Fruit fly (Drosophila melanogaster) whole organism, wandering third instar larva: ENCODE measurements around the gene unc-13.

Source experiments
- Abd-B ChIP-seq: fragments of >200 bp; optimal IDR thresholded peaks from 2 replicates; lab custom pipeline; 2017; ENCODE audit warnings: missing biosample characterization, missing genetic modification characterization
- CrebA ChIP-seq: fragments of 200-800 bp; sonication (Bioruptor generic); optimal IDR thresholded peaks from 2 replicates; lab custom pipeline; 2016; ENCODE audit warnings: missing biosample characterization, mild to moderate bottlenecking, missing genetic modification characterization, borderline replicate concordance
- Dif ChIP-seq: fragments of 200-275, 200-300 bp; sonication (Bioruptor generic); optimal IDR thresholded peaks from 2 replicates; lab custom pipeline; 2018; ENCODE audit warnings: missing biosample characterization, missing genetic modification characterization; ENCODE audit not compliant: partially characterized antibody
- GATAd ChIP-seq: sonication (Bioruptor generic); optimal IDR thresholded peaks from 2 replicates; lab custom pipeline; 2016; ENCODE audit warnings: missing biosample characterization, missing genetic modification characterization
- Hnf4 ChIP-seq: fragments of 200-800 bp; sonication (Bioruptor generic); optimal IDR thresholded peaks from 2 replicates; lab custom pipeline; 2016; ENCODE audit warnings: missing biosample characterization, mild to moderate bottlenecking, missing genetic modification characterization
- Hr78 ChIP-seq: fragments of >200 bp; optimal IDR thresholded peaks from 2 replicates; lab custom pipeline; 2017; ENCODE audit warnings: missing biosample characterization, missing genetic modification characterization
- Hr83 ChIP-seq: fragments of 200-300 bp; sonication (Bioruptor generic); optimal IDR thresholded peaks from 2 replicates; lab custom pipeline; 2016; ENCODE audit warnings: missing biosample characterization, mild to moderate bottlenecking, missing genetic modification characterization, moderate library complexity; ENCODE audit not compliant: poor library complexity, severe bottlenecking
- Mio ChIP-seq: sonication (Bioruptor generic); optimal IDR thresholded peaks from 2 replicates; lab custom pipeline; 2016; ENCODE audit warnings: missing biosample characterization, missing genetic modification characterization
- Myc ChIP-seq: fragments of >200 bp; optimal IDR thresholded peaks from 2 replicates; lab custom pipeline; 2017
- N ChIP-seq: fragments of >200 bp; optimal IDR thresholded peaks from 2 replicates; lab custom pipeline; 2018; ENCODE audit warnings: missing biosample characterization, missing external identifiers, missing genetic modification characterization
- Rel ChIP-seq, 2 experiments: fragments of 200-800 bp; sonication (Bioruptor generic) in 1 of 2; optimal IDR thresholded peaks; 2 replicates in 1 of 2; 3 replicates in 1 of 2; lab custom pipeline; 2016 to 2019; ENCODE audit warnings: mild to moderate bottlenecking in 2 of 2, missing biosample characterization in 2 of 2, missing genetic modification characterization in 2 of 2, moderate library complexity in 1 of 2
- Sp1 ChIP-seq: fragments of 200-800 bp; sonication (Bioruptor generic); optimal IDR thresholded peaks from 3 replicates; lab custom pipeline; 2019; ENCODE audit warnings: missing biosample characterization, mild to moderate bottlenecking, missing genetic modification characterization, moderate library complexity
- Vsx2 ChIP-seq: fragments of 200-300, 225-300 bp; sonication (Bioruptor generic); optimal IDR thresholded peaks from 2 replicates; lab custom pipeline; 2018; ENCODE audit warnings: missing biosample characterization, missing genetic modification characterization; ENCODE audit not compliant: partially characterized antibody
- brk ChIP-seq: fragments of 200-800 bp; sonication (Bioruptor generic); optimal IDR thresholded peaks from 2 replicates; lab custom pipeline; 2016; ENCODE audit warnings: missing biosample characterization, mild to moderate bottlenecking, missing genetic modification characterization
- dl ChIP-seq, 2 experiments: fragments of 175-275, 200-275 bp in 1 of 2; fragments of 200-275 bp in 1 of 2; sonication (Bioruptor generic); optimal IDR thresholded peaks; lab custom pipeline; 2018; ENCODE audit warnings: mild to moderate bottlenecking in 2 of 2, missing biosample characterization in 2 of 2, missing genetic modification characterization in 2 of 2, moderate library complexity in 2 of 2; ENCODE audit not compliant: partially characterized antibody in 2 of 2, insufficient read depth in 1 of 2
- dsf ChIP-seq: sonication (Bioruptor generic); optimal IDR thresholded peaks from 2 replicates; lab custom pipeline; 2016; ENCODE audit warnings: missing biosample characterization, missing genetic modification characterization, borderline replicate concordance
- ey ChIP-seq: fragments of 200-800 bp; sonication (Bioruptor generic); optimal IDR thresholded peaks from 2 replicates; lab custom pipeline; 2016; ENCODE audit warnings: missing biosample characterization, missing genetic modification characterization
- foxo ChIP-seq, 2 experiments: fragments of 200-800 bp; sonication (Bioruptor generic); optimal IDR thresholded peaks; 2 replicates in 1 of 2; 3 replicates in 1 of 2; lab custom pipeline; 2016 to 2017; ENCODE audit warnings: missing biosample characterization in 2 of 2, missing genetic modification characterization in 2 of 2
- jim ChIP-seq: fragments of 175-275, 200-325 bp; sonication (Bioruptor generic); optimal IDR thresholded peaks from 2 replicates; lab custom pipeline; 2016; ENCODE audit warnings: missing biosample characterization, mild to moderate bottlenecking, missing genetic modification characterization
- lola ChIP-seq: fragments of >200 bp; optimal IDR thresholded peaks from 2 replicates; lab custom pipeline; 2017; ENCODE audit warnings: missing biosample characterization, missing genetic modification characterization
- psq ChIP-seq: fragments of 200-800 bp; sonication (Bioruptor generic); optimal IDR thresholded peaks from 3 replicates; lab custom pipeline; 2017; ENCODE audit warnings: missing biosample characterization, mild to moderate bottlenecking, missing genetic modification characterization, moderate library complexity
- sage ChIP-seq: fragments of 200-800 bp; sonication (Bioruptor generic); optimal IDR thresholded peaks from 2 replicates; lab custom pipeline; 2016; ENCODE audit warnings: missing biosample characterization, mild to moderate bottlenecking, missing genetic modification characterization
- tai ChIP-seq: sonication (Bioruptor generic); optimal IDR thresholded peaks from 2 replicates; lab custom pipeline; 2016; ENCODE audit warnings: missing biosample characterization, missing genetic modification characterization
- usp ChIP-seq: fragments of >200 bp; optimal IDR thresholded peaks from 2 replicates; lab custom pipeline; 2017; ENCODE audit warnings: missing biosample characterization, missing genetic modification characterization

Gene unc-13

DNA sequence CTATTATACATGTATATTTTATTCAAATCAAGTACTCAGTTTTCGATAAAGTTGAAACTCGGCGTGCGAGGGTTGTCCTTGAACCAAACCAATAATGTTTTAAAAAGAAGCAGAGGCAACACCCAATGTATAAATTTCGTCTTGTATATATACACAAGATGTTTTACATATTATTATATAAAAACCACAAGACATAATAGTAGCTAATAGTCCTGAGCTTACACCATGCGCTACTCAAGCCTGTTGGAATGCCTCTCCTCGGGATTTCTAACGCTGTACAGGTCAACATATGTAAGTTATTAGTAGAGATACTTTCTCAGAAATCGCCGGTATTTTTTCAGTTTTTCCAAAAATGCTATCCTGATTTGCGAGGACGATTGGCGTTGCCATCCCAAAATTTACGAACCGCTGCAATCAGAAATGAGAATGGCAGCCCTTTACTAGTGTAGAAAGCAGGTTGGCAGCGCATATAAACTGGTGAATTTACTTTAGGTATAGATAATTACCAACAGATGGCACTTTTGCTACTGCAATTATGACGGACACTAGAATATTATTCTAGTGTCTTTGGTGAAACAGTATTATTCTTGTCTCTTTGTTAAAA lies 76.5 kb downstream of the unc-13 start:
- TF ChIP-seq lola, result no peak
- no peak for TF ChIP-seq Hnf4 (GFP tag; lab: Kevin White, UChicago)
- no peak for TF ChIP-seq foxo (GFP tag; optimal IDR thresholded peaks at IDR 0.05; lab: Kevin White, UChicago)
- TF ChIP-seq usp (GFP tag; lab: Kevin White, UChicago), result no peak
- TF ChIP-seq GATAd, result no peak
- no peak for TF ChIP-seq dl (GFP tag; optimal IDR thresholded peaks at IDR 0.05; lab: Kevin White, UChicago; ENCODE audit: insufficient read depth in 1 of 2, partially characterized antibody in 2 of 2)
- no peak for TF ChIP-seq Rel (GFP tag; optimal IDR thresholded peaks at IDR 0.05; lab: Kevin White, UChicago)
- TF ChIP-seq Rel (tag; optimal IDR thresholded peaks at IDR 0.05; lab: Kevin White, UChicago), result no peak
- peak; percentile 61 for TF ChIP-seq Myc
- TF ChIP-seq, all 38 proteins: peak for 1

DNA sequence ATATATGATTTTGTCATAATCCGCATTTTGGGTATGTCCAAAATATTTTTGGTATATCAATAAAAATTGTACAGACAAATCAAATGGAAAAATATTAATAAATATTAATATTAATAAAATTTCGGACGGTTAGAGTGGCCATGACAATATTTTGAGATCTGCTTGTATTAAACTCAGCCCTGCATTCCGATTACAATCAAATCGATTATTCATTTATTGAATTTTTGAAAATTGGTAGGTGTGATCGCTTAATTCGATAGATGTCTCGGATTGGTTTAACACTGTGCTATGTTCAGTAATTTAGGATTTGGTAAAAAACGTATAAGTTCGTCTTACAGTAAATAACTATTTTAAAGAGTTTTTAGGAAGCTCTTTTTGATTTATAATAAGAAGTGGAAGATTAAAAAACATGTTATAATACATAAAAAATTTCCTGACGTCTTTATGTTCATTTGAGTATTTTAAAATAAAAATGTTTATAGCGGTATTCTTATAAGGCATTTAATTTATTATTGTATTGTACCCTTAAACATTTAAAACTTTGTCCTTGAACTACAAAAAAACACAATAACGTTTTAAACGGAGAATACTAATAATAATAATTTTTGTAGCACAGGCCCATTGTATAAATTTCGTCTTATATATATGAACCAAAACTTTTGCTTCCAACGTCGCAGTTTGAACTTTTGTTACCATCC lies 77.1 kb downstream of the unc-13 start:
- TF ChIP-seq brk, result peak; percentile 26
- TF ChIP-seq dl (GFP tag; optimal IDR thresholded peaks at IDR 0.05; lab: Kevin White, UChicago; ENCODE audit: insufficient read depth in 1 of 2, partially characterized antibody in 2 of 2), result no peak
- no peak for TF ChIP-seq Abd-B (GFP tag; lab: Kevin White, UChicago)

DNA sequence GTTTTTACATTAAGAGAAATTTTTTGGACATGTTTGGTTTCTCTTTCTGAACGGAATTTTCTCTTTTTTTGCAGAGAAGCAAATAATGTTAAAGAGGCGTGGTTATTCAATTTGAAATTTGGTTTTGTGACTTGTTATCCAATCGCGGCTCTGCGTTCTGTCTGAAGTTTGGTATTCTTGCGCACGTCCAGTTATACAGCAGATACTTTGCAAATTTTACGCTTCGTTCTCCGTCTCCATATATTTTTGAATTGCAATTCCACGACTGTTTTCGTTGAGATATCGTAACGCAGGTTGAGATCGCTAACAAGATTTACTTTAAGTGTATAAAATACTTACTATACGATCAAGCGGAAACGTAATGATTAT lies 77.7 kb downstream of the unc-13 start:
- TF ChIP-seq dsf (GFP tag; lab: Kevin White, UChicago) (no peak), CrebA (GFP tag; lab: Kevin White, UChicago) (peak; percentile 27), Sp1 (GFP tag; lab: Kevin White, UChicago) (no peak), sage (GFP tag; lab: Kevin White, UChicago) (no peak), Dif (peak; percentile 9), brk (peak; percentile 28)

DNA sequence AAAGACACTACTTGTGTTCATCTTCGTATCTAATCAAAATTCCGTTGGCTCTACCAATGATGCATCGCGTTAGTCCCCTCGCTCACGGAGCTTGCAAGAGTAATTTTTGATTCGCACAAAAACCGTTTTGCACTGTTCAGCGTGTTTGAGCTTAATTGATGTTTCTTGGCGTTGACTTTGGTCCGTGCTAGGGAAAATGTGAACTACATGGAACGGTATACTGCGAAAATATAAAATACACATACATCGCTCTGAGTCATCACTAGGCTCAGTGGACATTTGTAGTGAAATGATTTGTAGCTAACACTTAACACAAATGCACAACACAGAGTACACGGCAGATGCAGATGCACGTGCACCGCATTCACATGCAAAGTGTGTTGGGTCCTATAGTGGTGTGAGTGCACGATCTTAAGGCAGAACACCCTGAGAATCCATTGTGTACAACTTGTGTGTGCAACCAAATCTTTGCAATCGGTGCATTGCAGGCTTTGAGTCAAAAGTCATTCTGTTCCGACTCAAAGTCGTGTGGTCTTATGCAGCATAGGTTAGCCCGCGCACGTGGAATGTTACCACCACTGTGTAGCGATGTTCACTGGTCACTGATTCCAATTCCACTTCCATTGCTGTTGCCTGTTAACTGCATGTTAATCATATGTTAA lies 78.2 kb downstream of the unc-13 start, which contains the start of gene Sox102F:
TSS of gene Sox102F (minus strand) at position 604 of the 662 bp plus-strand sequence.
- TF ChIP-seq Sp1 (GFP tag; lab: Kevin White, UChicago), result no peak
- no peak for TF ChIP-seq Vsx2 (GFP tag; lab: Kevin White, UChicago)
- TF ChIP-seq tai (GFP tag; lab: Kevin White, UChicago), result no peak
- no peak for TF ChIP-seq N (GFP tag; lab: Kevin White, UChicago)
- TF ChIP-seq sage (GFP tag; lab: Kevin White, UChicago), result no peak
- no peak for TF ChIP-seq jim (GFP tag; lab: Kevin White, UChicago)
- TF ChIP-seq Rel (GFP tag; optimal IDR thresholded peaks at IDR 0.05; lab: Kevin White, UChicago), result no peak
- no peak for TF ChIP-seq Rel (tag; optimal IDR thresholded peaks at IDR 0.05; lab: Kevin White, UChicago)
- no peak for TF ChIP-seq Mio (GFP tag; lab: Kevin White, UChicago)
- TF ChIP-seq dl (GFP tag; optimal IDR thresholded peaks at IDR 0.05; lab: Kevin White, UChicago; ENCODE audit: insufficient read depth in 1 of 2, partially characterized antibody in 2 of 2), result no peak
- TF ChIP-seq ey (GFP tag; lab: Kevin White, UChicago), result no peak
- TF ChIP-seq Dif, result no peak
- TF ChIP-seq, all 38 proteins: peak for 0

DNA sequence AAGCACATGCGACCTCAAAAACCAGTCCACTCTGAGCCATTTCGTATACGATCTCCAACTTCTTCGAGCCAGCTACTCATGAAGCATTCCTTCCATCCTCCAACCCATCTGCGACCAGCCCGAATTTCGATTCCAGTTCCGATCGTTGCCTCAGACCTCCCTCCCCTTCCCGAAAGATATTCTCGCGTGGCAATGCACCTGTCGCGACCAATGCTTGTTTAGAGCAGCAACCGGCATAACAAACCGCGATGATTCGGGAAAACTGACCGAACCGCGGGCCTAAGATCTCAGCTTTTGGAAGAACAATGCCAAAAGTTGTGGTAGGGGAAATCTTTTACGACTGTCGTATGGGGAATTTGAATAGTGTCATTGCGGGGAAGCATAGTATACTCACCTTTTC lies 79.1 kb downstream of the unc-13 start:
- TF ChIP-seq sage (GFP tag; lab: Kevin White, UChicago), result no peak
- TF ChIP-seq Hr83 (GFP tag; lab: Kevin White, UChicago), result peak; percentile 25
- TF ChIP-seq Vsx2 (GFP tag; lab: Kevin White, UChicago), result peak; percentile 33
- no peak for TF ChIP-seq tai (GFP tag; lab: Kevin White, UChicago)

DNA sequence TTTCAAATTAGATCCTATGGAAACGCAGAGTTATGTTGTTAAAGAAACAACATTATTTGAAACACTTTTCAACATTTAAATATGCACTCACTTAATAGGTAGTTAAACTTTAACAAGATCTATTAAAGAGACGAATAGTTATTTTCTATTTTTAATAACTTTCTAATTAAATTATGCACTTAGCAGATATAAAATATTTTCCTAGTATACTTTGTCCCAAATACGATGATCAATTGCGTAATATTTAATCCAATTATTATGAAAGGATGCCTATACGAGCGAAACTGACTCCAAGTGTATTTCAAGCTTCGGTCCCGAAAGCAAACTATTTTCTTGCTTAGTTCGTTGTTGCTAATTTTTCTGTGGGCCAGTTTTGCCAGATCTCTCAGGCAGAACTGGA lies 80.3 kb downstream of the unc-13 start:
- no peak for TF ChIP-seq psq
- no peak for TF ChIP-seq Hr78 (GFP tag; lab: Kevin White, UChicago)
